Fruit fly (Drosophila melanogaster) whole organism, pupa: Measurements from ENCODE around the gene Ctr9.

Source experiments
- CG15710 ChIP-seq: fragments of 200-800 bp; sonication (Bioruptor generic); optimal IDR thresholded peaks from 2 replicates; lab custom pipeline; 2018; ENCODE audit warnings: missing biosample characterization, mild to moderate bottlenecking, missing genetic modification characterization, moderate library complexity
- CG17806 ChIP-seq: fragments of 200-800 bp; sonication (Bioruptor generic); optimal IDR thresholded peaks from 2 replicates; lab custom pipeline; 2018; ENCODE audit warnings: missing biosample characterization, mild to moderate bottlenecking, missing genetic modification characterization, moderate library complexity
- CG32121 ChIP-seq: fragments of 200-800 bp; sonication (Bioruptor generic); IDR thresholded peaks from 2 replicates; pipeline ENCODE4 v1.3.6; 2022; ENCODE audit warnings: missing biosample characterization, missing genetic modification characterization
- CG34367 ChIP-seq: fragments of 200-800 bp; sonication (Bioruptor generic); optimal IDR thresholded peaks from 2 replicates; lab custom pipeline; 2018; ENCODE audit warnings: missing biosample characterization, mild to moderate bottlenecking, missing genetic modification characterization
- CG4496 ChIP-seq: fragments of 200-800 bp; sonication (Bioruptor generic); IDR thresholded peaks from 3 replicates; pipeline ENCODE4 v1.3.6; 2022; ENCODE audit warnings: missing biosample characterization, missing genetic modification characterization
- CG8301 ChIP-seq: fragments of 200-800 bp; sonication (Bioruptor generic); optimal IDR thresholded peaks from 2 replicates; lab custom pipeline; 2018; ENCODE audit warnings: missing biosample characterization, mild to moderate bottlenecking, missing genetic modification characterization
- CG9948 ChIP-seq: fragments of 200-800 bp; sonication (Bioruptor generic); optimal IDR thresholded peaks from 2 replicates; lab custom pipeline; 2018; ENCODE audit warnings: missing biosample characterization, mild to moderate bottlenecking, missing genetic modification characterization, moderate library complexity

- no peak for TF ChIP-seq CG4496 (GFP tag; lab: Robert Waterston, UW)
- TF ChIP-seq CG32121 = no peak
- no peak for TF ChIP-seq CG9948 (tag; lab: Kevin White, UChicago)
- no peak for TF ChIP-seq CG17806 (tag; lab: Kevin White, UChicago)
- no peak for TF ChIP-seq CG34367 (tag; lab: Kevin White, UChicago)
- TF ChIP-seq CG8301 (tag; lab: Kevin White, UChicago) = no peak
- no peak for TF ChIP-seq CG15710 (tag; lab: Kevin White, UChicago)
Measured at dm6 chr3L:1335989-1336961, 29.3 kb downstream of the Ctr9 start.
